Fruit fly (Drosophila melanogaster) whole organism, adult: ENCODE data around the gene CG12592.

Source experiments
- CG11617 ChIP-seq: fragments of 200-800 bp; sonication (Bioruptor generic); optimal IDR thresholded peaks from 2 replicates; lab custom pipeline; 2017; ENCODE audit warnings: mild to moderate bottlenecking, missing biosample characterization, missing genetic modification reagents, missing genetic modification characterization
- CG12768 ChIP-seq: fragments of 200-800 bp; sonication (Bioruptor generic); optimal IDR thresholded peaks from 2 replicates; lab custom pipeline; 2017; ENCODE audit warnings: missing biosample characterization, missing genetic modification characterization, mild to moderate bottlenecking, moderate library complexity, missing genetic modification reagents
- CG14711 ChIP-seq: fragments of 200-800 bp; sonication (Bioruptor generic); optimal IDR thresholded peaks from 2 replicates; lab custom pipeline; 2018; ENCODE audit warnings: missing biosample characterization, mild to moderate bottlenecking, missing genetic modification characterization, moderate library complexity
- CG1620 ChIP-seq: fragments of 200-800 bp; sonication (Bioruptor generic); optimal IDR thresholded peaks from 2 replicates; lab custom pipeline; 2016; ENCODE audit warnings: missing biosample characterization, missing genetic modification characterization
- CG33017 ChIP-seq: fragments of 200-800 bp; sonication (Bioruptor generic); optimal IDR thresholded peaks from 2 replicates; lab custom pipeline; 2018; ENCODE audit warnings: missing biosample characterization, mild to moderate bottlenecking, missing genetic modification characterization, moderate library complexity
- CG5204 ChIP-seq: fragments of 200-800 bp; sonication (Bioruptor generic); optimal IDR thresholded peaks from 2 replicates; lab custom pipeline; 2016; ENCODE audit warnings: missing biosample characterization, missing genetic modification characterization
- CG7045 ChIP-seq: fragments of 200-800 bp; sonication (Bioruptor generic); optimal IDR thresholded peaks from 2 replicates; lab custom pipeline; 2017; ENCODE audit warnings: missing biosample characterization, mild to moderate bottlenecking, missing genetic modification characterization
- CG7101 ChIP-seq: fragments of 200-800 bp; sonication (Bioruptor generic); optimal IDR thresholded peaks from 2 replicates; lab custom pipeline; 2018; ENCODE audit warnings: missing biosample characterization, mild to moderate bottlenecking, missing genetic modification characterization, moderate library complexity
- Clk ChIP-seq: fragments of 200-800 bp; sonication (Bioruptor generic); optimal IDR thresholded peaks from 2 replicates; lab custom pipeline; 2017; ENCODE audit warnings: missing biosample characterization, missing genetic modification characterization
- Crg-1 ChIP-seq: fragments of 200-800 bp; sonication (Bioruptor generic); optimal IDR thresholded peaks from 2 replicates; lab custom pipeline; 2016; ENCODE audit warnings: missing biosample characterization, missing genetic modification characterization
- Hr96 ChIP-seq: fragments of 200-800 bp; sonication (Bioruptor generic); optimal IDR thresholded peaks from 2 replicates; lab custom pipeline; 2016; ENCODE audit warnings: missing biosample characterization, missing genetic modification characterization
- Mnt ChIP-seq: fragments of 200-800 bp; sonication (Bioruptor generic); optimal IDR thresholded peaks from 2 replicates; lab custom pipeline; 2016; ENCODE audit warnings: missing biosample characterization, mild to moderate bottlenecking, missing genetic modification characterization
- bab1 ChIP-seq: fragments of 200-800 bp; sonication (Bioruptor generic); optimal IDR thresholded peaks from 3 replicates; lab custom pipeline; 2019; ENCODE audit warnings: missing biosample characterization, mild to moderate bottlenecking, missing genetic modification characterization, moderate library complexity
- cic ChIP-seq: fragments of 200-800 bp; sonication (Bioruptor generic); optimal IDR thresholded peaks from 2 replicates; lab custom pipeline; 2017; ENCODE audit warnings: missing biosample characterization, mild to moderate bottlenecking, missing genetic modification characterization, moderate library complexity
- cnc ChIP-seq, 2 experiments: fragments of >200 bp; optimal IDR thresholded peaks; 2 replicates each; lab custom pipeline; 2017
- kay ChIP-seq: fragments of 200-800 bp; sonication (Bioruptor generic); peaks from one replicate; lab custom pipeline; 2016; ENCODE audit warnings: missing biosample characterization, missing genetic modification characterization, borderline replicate concordance
- ovo ChIP-seq: fragments of 200-800 bp; sonication (Bioruptor generic); optimal IDR thresholded peaks from 2 replicates; lab custom pipeline; 2016; ENCODE audit warnings: missing biosample characterization, missing genetic modification characterization
- pad ChIP-seq: fragments of 200-800 bp; sonication (Bioruptor generic); optimal IDR thresholded peaks from 3 replicates; lab custom pipeline; 2017; ENCODE audit warnings: missing biosample characterization, missing genetic modification characterization, mild to moderate bottlenecking, moderate library complexity, missing genetic modification reagents
- tj ChIP-seq: fragments of 200-800 bp; sonication (Bioruptor generic); optimal IDR thresholded peaks from 3 replicates; lab custom pipeline; 2017; ENCODE audit warnings: missing biosample characterization, mild to moderate bottlenecking, missing genetic modification characterization, moderate library complexity
- toe ChIP-seq: fragments of 200-800 bp; sonication (Bioruptor generic); optimal IDR thresholded peaks from 2 replicates; lab custom pipeline; 2016; ENCODE audit warnings: missing biosample characterization, missing genetic modification characterization

Gene CG12592

DNA sequence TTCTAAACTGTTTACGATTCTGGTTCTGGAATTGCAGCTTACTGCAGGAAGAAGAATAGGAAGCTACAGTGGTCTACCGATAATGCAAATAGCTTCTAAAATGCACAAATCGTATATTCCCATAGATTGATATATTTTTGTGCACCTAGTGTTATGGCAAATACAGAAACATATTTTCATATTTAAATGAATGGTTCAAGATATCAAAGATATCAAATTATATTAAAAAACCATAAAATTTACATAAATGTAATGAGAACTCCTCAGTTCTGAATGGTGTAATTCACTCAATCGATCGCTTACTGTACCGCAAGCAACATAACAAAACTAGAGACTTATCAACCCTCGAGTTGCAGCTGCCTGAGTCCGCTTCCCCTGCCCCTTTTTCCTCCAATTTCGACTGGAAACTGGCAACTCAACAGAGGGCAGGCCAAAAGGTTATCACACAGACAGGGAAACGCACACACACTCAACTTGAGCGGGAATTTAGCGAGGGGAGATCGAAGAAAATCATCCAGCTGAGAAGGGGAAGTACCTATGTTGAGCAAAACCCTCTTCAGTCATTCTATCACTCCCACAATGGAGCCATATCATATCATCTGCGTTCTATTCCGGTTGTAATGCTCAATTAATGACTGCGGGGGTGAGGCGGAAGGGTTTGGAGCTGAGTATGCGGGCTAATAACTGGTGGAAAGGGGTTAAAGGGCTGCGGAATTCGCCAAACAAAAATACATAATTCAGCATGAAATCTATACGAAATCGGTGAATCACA is 16.0 kb downstream of the CG12592 start:
- TF ChIP-seq bab1 (no peak), cnc (optimal IDR thresholded peaks at IDR 0.05; lab: Kevin White, UChicago) (no peak), CG7045 (no peak), Hr96 (GFP tag; lab: Kevin White, UChicago) (no peak), CG5204 (GFP tag; lab: Kevin White, UChicago) (peak; percentile 6), CG7101 (no peak)

DNA sequence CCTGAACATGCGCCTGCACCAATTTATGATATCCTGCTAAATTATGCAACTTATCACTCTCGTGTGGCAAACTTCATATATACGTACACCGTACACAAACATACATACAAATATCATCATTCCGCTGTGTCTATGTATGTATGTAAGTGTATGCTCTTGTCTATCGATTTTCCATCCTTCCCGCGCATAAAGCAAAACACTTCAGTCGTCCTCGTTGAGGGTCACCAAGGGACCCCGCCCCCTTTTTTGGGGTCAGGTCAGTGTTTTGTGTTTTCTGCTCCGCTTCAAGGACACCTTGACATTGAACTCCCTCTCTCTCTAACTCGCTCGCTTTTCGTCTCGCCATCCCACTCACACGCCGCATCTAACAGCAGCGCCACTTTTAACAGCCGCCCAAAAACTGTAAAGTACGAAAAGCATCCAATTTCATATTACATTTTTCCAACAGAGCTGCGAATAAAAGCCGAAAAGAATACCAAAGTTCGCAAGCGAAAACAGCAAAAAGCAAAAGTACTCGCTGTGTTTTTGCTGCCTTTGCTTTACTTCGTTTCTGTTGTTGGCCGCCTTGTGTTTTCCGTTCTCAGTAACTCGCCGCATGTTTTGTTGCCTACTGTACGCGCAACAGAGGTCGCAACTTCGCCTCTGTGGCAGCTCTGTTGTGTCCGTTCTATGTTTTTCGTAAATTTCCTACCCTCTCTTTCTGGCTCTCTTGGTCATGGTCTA is 17.9 kb downstream of the CG12592 start:
- TF ChIP-seq bab1 = no peak
- no peak for TF ChIP-seq ovo (GFP tag; lab: Kevin White, UChicago)
- TF ChIP-seq toe (GFP tag; lab: Kevin White, UChicago) = no peak
- TF ChIP-seq tj (GFP tag; lab: Kevin White, UChicago) = peak; percentile 19
- TF ChIP-seq Hr96 (GFP tag; lab: Kevin White, UChicago) = no peak
- no peak for TF ChIP-seq Crg-1 (GFP tag; lab: Kevin White, UChicago)
- TF ChIP-seq kay = no peak
- TF ChIP-seq CG5204 (GFP tag; lab: Kevin White, UChicago) = no peak

DNA sequence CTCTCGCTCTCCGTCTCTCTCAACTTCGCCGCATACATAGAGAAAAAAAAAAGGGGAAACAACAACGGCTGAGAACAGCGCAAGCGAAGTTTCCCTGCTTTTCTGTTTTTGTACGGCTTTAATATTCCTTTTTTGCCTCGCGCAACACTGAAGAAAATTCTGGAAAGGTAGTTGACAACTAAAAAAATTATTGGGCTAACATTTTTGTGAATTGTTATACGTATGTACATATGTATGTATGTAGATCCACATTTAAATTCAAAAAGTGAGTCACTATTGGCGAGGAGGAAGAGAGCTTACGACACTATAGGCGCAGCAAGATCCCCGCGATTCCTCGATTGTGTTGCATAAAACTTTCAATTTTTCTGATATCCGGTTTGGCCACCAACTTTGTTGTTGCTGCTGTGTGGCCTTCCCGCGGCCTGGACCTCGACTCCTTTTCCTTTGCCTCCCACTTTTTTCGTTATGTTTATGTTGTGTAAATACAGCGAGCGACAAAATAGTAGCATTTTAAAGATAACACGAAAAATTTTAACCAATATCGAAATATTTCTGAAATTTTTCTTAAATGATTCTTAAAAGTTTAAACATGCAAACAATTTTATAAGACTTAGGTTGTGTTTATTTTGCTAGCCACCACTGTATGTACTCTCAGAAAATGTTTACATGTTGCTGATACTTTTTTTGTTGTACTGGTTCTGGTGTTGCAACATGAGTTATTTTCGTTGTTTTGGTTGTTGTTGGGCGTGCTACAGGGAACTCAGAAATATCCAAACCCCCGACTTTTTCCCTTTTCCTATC is 18.6 kb downstream of the CG12592 start:
- TF ChIP-seq CG5204 (GFP tag; lab: Kevin White, UChicago) (no peak), CG7045 (no peak), cic (GFP tag; lab: Kevin White, UChicago) (no peak), Hr96 (GFP tag; lab: Kevin White, UChicago) (peak; percentile 13), Clk (GFP tag; lab: Kevin White, UChicago) (no peak), CG12768 (GFP tag; lab: Kevin White, UChicago) (no peak), bab1 (no peak), tj (GFP tag; lab: Kevin White, UChicago) (no peak), Crg-1 (GFP tag; lab: Kevin White, UChicago) (no peak), pad (peak; percentile 94), toe (GFP tag; lab: Kevin White, UChicago) (no peak), ovo (GFP tag; lab: Kevin White, UChicago) (no peak), kay (peak; percentile 51), cnc (optimal IDR thresholded peaks at IDR 0.05; lab: Kevin White, UChicago) (no peak), CG33017 (tag; lab: Kevin White, UChicago) (no peak), CG11617 (GFP tag; lab: Kevin White, UChicago) (peak; percentile 14), CG1620 (GFP tag; lab: Kevin White, UChicago) (no peak), CG14711 (no peak), Mnt (no peak), CG7101 (peak; percentile 8)

DNA sequence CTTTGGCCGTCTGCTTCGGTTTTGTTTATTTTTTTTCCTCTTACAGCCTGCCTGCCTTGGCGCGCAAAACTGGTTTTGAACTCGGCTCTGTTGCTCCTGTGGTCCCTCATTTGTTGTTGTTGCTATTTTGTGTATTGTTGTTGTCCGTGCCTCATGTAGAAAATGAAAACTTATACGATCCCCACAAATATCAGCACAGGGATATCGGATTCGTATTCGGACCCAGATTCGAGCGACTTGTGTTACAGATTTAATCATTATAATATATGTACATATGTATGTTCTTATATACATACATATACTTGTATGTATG is 19.2 kb downstream of the CG12592 start:
- peak; percentile 31 for TF ChIP-seq kay
- no peak for TF ChIP-seq CG33017 (tag; lab: Kevin White, UChicago)
- no peak for TF ChIP-seq toe (GFP tag; lab: Kevin White, UChicago)

DNA sequence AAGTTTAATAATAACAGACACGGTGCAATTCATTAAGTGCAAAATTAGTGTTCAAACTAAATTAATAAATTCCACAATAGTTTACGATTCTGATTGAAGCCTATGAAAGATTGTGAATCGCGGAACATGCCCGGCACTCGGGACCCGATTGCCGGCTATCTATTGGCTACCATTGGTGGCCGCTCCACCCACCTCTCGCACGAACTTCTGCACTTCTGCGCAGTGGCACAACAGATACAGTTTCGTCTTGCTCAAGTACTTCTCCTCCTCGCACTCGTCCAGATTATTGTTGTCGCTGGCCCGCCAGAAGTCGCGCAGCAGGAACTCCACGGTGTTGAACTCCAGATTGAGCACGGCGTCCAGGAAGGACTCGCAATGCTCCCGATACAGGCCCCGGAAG is 26.1 kb downstream of the CG12592 start:
- TF ChIP-seq Hr96 (GFP tag; lab: Kevin White, UChicago) (no peak), bab1 (no peak), kay (no peak)

DNA sequence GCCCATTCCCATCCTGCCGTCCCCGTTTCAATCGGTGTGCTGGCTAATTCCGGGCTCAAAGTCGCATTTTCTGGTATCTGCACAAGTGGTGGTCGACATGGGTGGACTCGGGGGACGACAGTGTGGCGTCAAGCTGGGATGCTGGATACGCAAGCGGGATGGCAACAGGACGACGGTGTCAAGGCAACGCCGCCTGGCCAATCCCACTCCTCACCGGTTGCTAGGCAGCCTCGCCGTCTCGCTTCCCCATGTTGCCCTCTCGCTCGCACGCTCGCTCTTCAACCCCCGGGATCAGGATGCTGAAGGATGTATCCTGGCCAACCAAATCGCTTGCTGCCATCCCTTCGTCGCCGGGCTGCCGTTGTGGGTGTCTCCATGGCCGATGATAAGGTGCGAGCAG is 30.1 kb downstream of the CG12592 start:
- TF ChIP-seq cic (GFP tag; lab: Kevin White, UChicago) = no peak

DNA sequence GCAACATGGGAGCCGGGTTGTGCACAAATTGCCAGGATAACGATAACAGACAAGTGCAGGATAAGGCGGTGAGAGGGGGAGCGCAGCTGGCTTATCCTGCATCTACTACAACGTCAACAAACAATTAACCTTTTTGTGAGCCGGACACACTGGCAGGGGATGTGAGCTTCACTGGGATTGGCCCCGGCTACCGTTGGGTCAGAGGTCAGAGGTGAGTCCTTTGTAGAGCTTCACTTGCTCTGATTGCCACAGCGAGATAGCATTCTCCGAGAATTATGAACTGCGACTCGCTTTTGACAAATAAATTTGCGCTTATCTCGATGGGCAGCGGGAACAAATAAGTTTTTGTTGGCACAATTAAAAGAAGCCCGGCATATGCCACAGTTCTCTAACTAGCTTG is 31.7 kb downstream of the CG12592 start:
- no peak for TF ChIP-seq tj (GFP tag; lab: Kevin White, UChicago)
- no peak for TF ChIP-seq CG7045
- no peak for TF ChIP-seq Crg-1 (GFP tag; lab: Kevin White, UChicago)
- TF ChIP-seq pad = no peak
- no peak for TF ChIP-seq CG1620 (GFP tag; lab: Kevin White, UChicago)
- no peak for TF ChIP-seq CG5204 (GFP tag; lab: Kevin White, UChicago)
- TF ChIP-seq CG11617 (GFP tag; lab: Kevin White, UChicago) = no peak
- TF ChIP-seq CG14711 = no peak
- no peak for TF ChIP-seq cic (GFP tag; lab: Kevin White, UChicago)
- no peak for TF ChIP-seq Hr96 (GFP tag; lab: Kevin White, UChicago)
- no peak for TF ChIP-seq CG12768 (GFP tag; lab: Kevin White, UChicago)
- no peak for TF ChIP-seq ovo (GFP tag; lab: Kevin White, UChicago)
- TF ChIP-seq kay = no peak
- TF ChIP-seq Mnt = no peak
- TF ChIP-seq bab1 = no peak
